Fruit fly (Drosophila melanogaster): ENCODE measurements around the gene unc-45.

- TF ChIP-seq CG8478 (optimal IDR thresholded peaks at IDR 0.05) = no peak
- TF ChIP-seq CTCF (optimal IDR thresholded peaks at IDR 0.05) = no peak
These were observed 42.2 kb upstream of the unc-45 start for dm6 chr3R:7990799-7991423.

Measured in S2 (cell line).